Fruit fly (Drosophila melanogaster) S2 (cell line): ENCODE results near the gene hdly.

ENCODE experiments used
- CG8478 ChIP-seq: fragments of >200 bp; optimal IDR thresholded peaks from 2 replicates; lab custom pipeline; 2018
- CTCF ChIP-seq, 2 experiments: fragments of >200 bp; optimal IDR thresholded peaks; 2 replicates each; lab custom pipeline; 2018

The hdly gene

DNA sequence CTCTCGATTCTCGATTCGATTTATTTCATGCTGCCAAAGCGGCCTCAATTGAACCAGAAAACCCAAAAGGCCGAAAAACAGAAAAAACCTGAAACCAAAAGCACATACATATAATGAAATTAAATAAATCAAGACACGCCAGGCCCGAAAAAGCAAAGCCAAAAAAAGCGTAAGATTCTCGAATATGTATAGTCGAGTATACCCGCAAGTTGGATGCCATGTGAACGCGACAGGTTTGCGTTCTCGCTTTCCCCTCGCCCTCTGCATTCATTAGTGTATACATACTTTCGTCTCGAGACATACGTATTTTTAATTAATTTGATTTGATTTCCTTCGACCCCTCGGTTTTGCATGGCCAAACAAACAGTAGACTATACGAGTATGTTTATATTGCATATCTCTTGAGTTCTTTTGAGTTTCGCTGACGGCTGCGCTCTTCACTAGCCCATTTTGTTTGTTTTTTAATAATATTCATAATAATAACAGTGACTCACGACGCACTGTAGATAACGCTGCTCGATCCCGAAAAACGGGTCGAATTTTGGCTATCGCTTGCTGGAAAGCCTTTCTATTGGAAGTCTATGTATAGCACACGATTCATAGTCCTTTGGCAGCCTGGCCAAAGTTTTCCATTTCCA, 46.9 kb downstream of the hdly start:
- TF ChIP-seq CTCF (optimal IDR thresholded peaks at IDR 0.05; lab: Kevin White, UChicago) (no peak), CG8478 (lab: Kevin White, UChicago) (no peak)

DNA sequence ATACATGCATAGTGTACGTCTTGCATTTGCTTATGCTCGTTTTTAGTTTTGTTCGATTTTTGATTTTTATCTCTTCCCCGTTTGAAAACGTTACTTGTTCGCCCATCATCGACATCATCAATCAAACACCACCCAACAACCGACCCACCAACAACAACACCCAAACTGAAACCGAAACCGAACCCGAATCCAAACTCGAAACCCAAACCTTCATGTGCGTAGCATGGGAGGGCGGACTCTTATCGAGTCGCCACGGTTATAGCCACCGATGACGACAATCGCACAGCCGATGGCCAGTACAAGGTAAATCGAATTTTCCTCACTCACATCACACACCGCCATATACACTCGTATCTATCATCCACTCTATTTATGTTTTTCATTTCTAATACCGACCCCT, 47.9 kb downstream of the hdly start:
- TF ChIP-seq CTCF (optimal IDR thresholded peaks at IDR 0.05; lab: Kevin White, UChicago): no peak
- no peak for TF ChIP-seq CG8478 (lab: Kevin White, UChicago)

DNA sequence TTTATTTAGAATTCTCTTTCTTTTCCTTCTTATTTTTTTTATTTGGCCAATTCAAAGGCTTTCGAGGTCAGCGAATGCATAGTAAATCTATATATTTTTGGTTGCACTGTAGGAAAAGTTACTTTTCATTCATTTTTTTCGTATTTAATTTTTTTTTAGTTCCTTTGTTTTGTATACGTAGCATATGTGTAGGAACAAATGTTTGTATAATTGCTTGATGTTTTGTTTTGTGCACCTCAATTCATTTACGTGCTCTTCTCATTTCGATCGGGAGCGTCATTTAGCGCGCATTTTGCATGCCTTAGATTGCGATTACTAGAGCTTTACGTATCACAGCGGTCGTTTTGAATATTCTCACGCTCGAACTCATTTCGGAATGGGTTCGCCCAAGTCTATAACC, 48.9 kb downstream of the hdly start:
- TF ChIP-seq CG8478 (lab: Kevin White, UChicago): no peak
- TF ChIP-seq CTCF (optimal IDR thresholded peaks at IDR 0.05; lab: Kevin White, UChicago): no peak

DNA sequence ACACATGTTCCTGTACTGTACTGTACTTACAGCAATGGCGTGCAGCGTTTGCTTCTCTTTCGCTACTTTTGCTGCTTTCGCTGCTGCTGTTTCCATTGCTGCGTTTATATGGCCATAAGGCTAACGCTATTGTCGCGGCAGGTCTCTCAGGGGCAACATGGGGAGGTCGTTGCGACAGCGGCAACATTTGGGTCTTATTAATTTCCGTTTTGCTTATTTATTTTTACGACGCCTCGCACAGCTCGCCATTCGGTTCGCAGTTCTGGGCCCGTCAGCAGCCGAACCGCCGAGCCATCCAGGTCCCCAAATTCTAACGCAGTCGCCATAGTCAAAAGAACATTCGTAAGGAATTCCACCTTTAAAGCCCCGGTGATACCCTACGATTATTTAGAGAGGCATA, 62.6 kb downstream of the hdly start:
- no peak for TF ChIP-seq CG8478 (lab: Kevin White, UChicago)
- TF ChIP-seq CTCF (optimal IDR thresholded peaks at IDR 0.05; lab: Kevin White, UChicago): no peak

DNA sequence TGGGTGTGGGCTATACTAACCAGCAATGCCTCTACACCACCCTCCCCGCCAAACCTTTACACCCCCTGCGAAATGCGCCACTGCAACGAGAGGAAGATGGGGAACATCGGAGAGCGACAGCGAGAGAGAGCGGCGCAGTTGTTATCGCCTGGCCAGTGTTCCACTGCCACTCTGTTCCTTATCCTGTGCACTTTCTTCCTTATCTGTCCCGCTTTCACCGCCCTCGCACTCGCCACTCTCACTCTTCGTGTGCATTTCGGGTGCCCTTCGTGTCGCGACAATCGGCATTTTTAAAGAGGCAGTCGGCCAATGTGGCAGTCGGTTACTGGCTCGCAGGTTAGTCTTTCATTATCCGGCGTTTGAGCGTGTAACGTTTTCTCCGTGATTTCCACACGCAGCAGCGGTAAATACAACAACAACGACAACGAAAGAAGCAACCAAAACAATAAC, 63.8 kb downstream of the hdly start, which contains the start of gene Calx:
Gene Calx, plus strand, starts transcription at position 338 of the 450 bp plus-strand sequence.
- TF ChIP-seq CTCF (optimal IDR thresholded peaks at IDR 0.05; lab: Kevin White, UChicago) (no peak), CG8478 (lab: Kevin White, UChicago) (no peak)
